4 fruit fly cellular contexts compared by ENCODE assay signal in the genomic region with DNA sequence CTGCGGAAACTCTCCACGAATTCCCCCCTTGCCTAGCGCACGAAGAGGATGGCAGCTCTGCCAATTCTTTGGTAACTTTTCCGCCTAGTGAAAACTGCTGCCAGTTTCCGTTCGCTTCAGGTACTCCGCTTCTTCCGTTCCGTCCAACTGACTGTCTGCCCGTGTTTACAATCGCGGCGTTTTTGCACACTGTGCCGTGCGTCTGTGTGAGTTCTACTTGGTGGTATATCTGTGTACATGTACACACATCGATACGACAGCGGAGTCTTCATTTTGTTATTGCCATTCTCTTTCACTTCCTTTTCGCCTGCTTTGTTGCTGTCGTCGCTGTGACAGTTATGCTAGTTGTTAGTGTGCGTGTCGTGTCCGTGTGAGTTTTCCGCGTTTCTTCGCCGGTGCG.
TF ChIP-seq lines count a peak whose summit lies in the region.

No protein-coding gene starts in this region.

TF ChIP-seq in whole organism, adult, 20 proteins besides CTCF, POLR2A, EP300 and RAD21 (continued from another document):
- TF ChIP-seq CG1620 (GFP tag; optimal IDR thresholded peaks at IDR 0.05; lab: Kevin White, UChicago), result peak; percentile 84
- TF ChIP-seq CG7045 (GFP tag; optimal IDR thresholded peaks at IDR 0.05; lab: Kevin White, UChicago), result peak; percentile 41
- peak; percentile 87 for TF ChIP-seq Crg-1 (GFP tag; optimal IDR thresholded peaks at IDR 0.05; lab: Kevin White, UChicago)
- peak; percentile 50 for TF ChIP-seq cic (GFP tag; optimal IDR thresholded peaks at IDR 0.05; lab: Kevin White, UChicago)

TF ChIP-seq in whole organism, embryonic, 481 proteins besides CTCF, POLR2A, EP300 and RAD21 (continued from another document and continues in another):
- TF ChIP-seq crp (GFP tag; optimal IDR thresholded peaks at IDR 0.05; lab: Kevin White, UChicago), result no peak
- peak; percentile 16 for TF ChIP-seq lbe (GFP tag; optimal IDR thresholded peaks at IDR 0.05; lab: Kevin White, UChicago)
- no peak for TF ChIP-seq nerfin-1 (tag; optimal IDR thresholded peaks at IDR 0.05; lab: Kevin White, UChicago)
- TF ChIP-seq Abd-B (GFP tag; optimal IDR thresholded peaks at IDR 0.05; lab: Kevin White, UChicago), result no peak
- no peak for TF ChIP-seq CG4707 (GFP tag; optimal IDR thresholded peaks at IDR 0.05; lab: Kevin White, UChicago)
- TF ChIP-seq Awh (GFP tag; IDR thresholded peaks at IDR 0.05; lab: Robert Waterston, UW), result no peak
- peak; percentile 13 for TF ChIP-seq CG1233 (GFP tag; optimal IDR thresholded peaks at IDR 0.05; lab: Kevin White, UChicago)
- peak; percentile 64 for TF ChIP-seq CG18599 (GFP tag; optimal IDR thresholded peaks at IDR 0.05; lab: Kevin White, UChicago)
- 0 out of 3 replicates have a peak, but pooled peaks have one; percentile 33 for TF ChIP-seq CG11456 (GFP tag; IDR thresholded peaks at IDR 0.05; lab: Robert Waterston, UW)
- TF ChIP-seq CG8944 (GFP tag; optimal IDR thresholded peaks at IDR 0.05; lab: Kevin White, UChicago), result no peak
- no peak for TF ChIP-seq CG2712 (tag; optimal IDR thresholded peaks at IDR 0.05; lab: Kevin White, UChicago)
- no peak for TF ChIP-seq klu (GFP tag; IDR thresholded peaks at IDR 0.05; lab: Robert Waterston, UW)
- no peak for TF ChIP-seq cad (GFP tag; optimal IDR thresholded peaks at IDR 0.05; lab: Kevin White, UChicago)
- TF ChIP-seq Max (GFP tag; optimal IDR thresholded peaks at IDR 0.05; lab: Kevin White, UChicago), result peak; percentile 3
- TF ChIP-seq E2f1 (GFP tag; IDR thresholded peaks at IDR 0.05; lab: Robert Waterston, UW), result no peak
- TF ChIP-seq CG10321 (GFP tag; IDR thresholded peaks at IDR 0.05; lab: Robert Waterston, UW), result no peak
- TF ChIP-seq CG14050 (GFP tag; IDR thresholded peaks at IDR 0.05; lab: Robert Waterston, UW), result no peak
- TF ChIP-seq salm (tag; optimal IDR thresholded peaks at IDR 0.05; lab: Kevin White, UChicago), result no peak
- TF ChIP-seq chinmo (GFP tag; IDR thresholded peaks at IDR 0.05; lab: Robert Waterston, UW; ENCODE audit: partially characterized antibody), result 0 out of 4 replicates have a peak, but pooled peaks have one; percentile 19
- TF ChIP-seq CG12744 (GFP tag; optimal IDR thresholded peaks at IDR 0.05; lab: Kevin White, UChicago), result no peak
- TF ChIP-seq lab (GFP tag; optimal IDR thresholded peaks at IDR 0.05; lab: Kevin White, UChicago), result no peak
- peak in 1 of 2 experiments; percentile 37 for TF ChIP-seq dpn (GFP tag; optimal IDR thresholded peaks at IDR 0.05; lab: Kevin White, UChicago)
- no peak for TF ChIP-seq Nf-YB (GFP tag; optimal IDR thresholded peaks at IDR 0.05; lab: Kevin White, UChicago)
- TF ChIP-seq psq (GFP tag; optimal IDR thresholded peaks at IDR 0.05; lab: Kevin White, UChicago), result peak; percentile 60
- TF ChIP-seq CG12769 (tag; optimal IDR thresholded peaks at IDR 0.05; lab: Kevin White, UChicago), result peak; percentile 39
- TF ChIP-seq Side (GFP tag; optimal IDR thresholded peaks at IDR 0.05; lab: Kevin White, UChicago), result peak; percentile 33
- no peak for TF ChIP-seq onecut (GFP tag; IDR thresholded peaks at IDR 0.05; lab: Robert Waterston, UW)
- TF ChIP-seq CG13287 (GFP tag; IDR thresholded peaks at IDR 0.05; lab: Robert Waterston, UW; ENCODE audit: partially characterized antibody), result no peak
- TF ChIP-seq CG12071 (GFP tag; optimal IDR thresholded peaks at IDR 0.05; lab: Kevin White, UChicago), result no peak
- TF ChIP-seq tup (GFP tag; optimal IDR thresholded peaks at IDR 0.05; lab: Kevin White, UChicago), result no peak
- peak; percentile 8 for TF ChIP-seq bcd (GFP tag; optimal IDR thresholded peaks at IDR 0.05; lab: Kevin White, UChicago)
- TF ChIP-seq CG1832 (GFP tag; optimal IDR thresholded peaks at IDR 0.05; lab: Kevin White, UChicago), result no peak
- TF ChIP-seq ranshi (GFP tag; IDR thresholded peaks at IDR 0.05; lab: Robert Waterston, UW), result no peak
- TF ChIP-seq corto (GFP tag; optimal IDR thresholded peaks at IDR 0.05; lab: Kevin White, UChicago), result no peak
- no peak for TF ChIP-seq ash1 (GFP tag; optimal IDR thresholded peaks at IDR 0.05; lab: Kevin White, UChicago)
- peak; percentile 25 for TF ChIP-seq CG34376 (GFP tag; optimal IDR thresholded peaks at IDR 0.05; lab: Kevin White, UChicago)
- peak; percentile 47 for TF ChIP-seq caup (GFP tag; optimal IDR thresholded peaks at IDR 0.05; lab: Kevin White, UChicago; ENCODE audit: severe bottlenecking)
- peak; percentile 28; the same call in 2 of the 3 replicates for TF ChIP-seq dysf (GFP tag; IDR thresholded peaks at IDR 0.05; lab: Robert Waterston, UW)
- TF ChIP-seq Hmr (GFP tag; optimal IDR thresholded peaks at IDR 0.05; lab: Kevin White, UChicago), result peak; percentile 27
- TF ChIP-seq gfzf (GFP tag; optimal IDR thresholded peaks at IDR 0.05; lab: Kevin White, UChicago), result no peak
- peak; percentile 54; the same call in 1 of the 2 replicates for TF ChIP-seq Drgx (GFP tag; IDR thresholded peaks at IDR 0.05; lab: Robert Waterston, UW)

TF ChIP-seq in whole organism, prepupa, 60 proteins besides CTCF, POLR2A, EP300 and RAD21 (continued from another document):
- TF ChIP-seq Lpt (GFP tag; optimal IDR thresholded peaks at IDR 0.05; lab: Kevin White, UChicago), result no peak
- no peak for TF ChIP-seq Met (GFP tag; optimal IDR thresholded peaks at IDR 0.05; lab: Kevin White, UChicago)
- peak; percentile 39 for TF ChIP-seq lz (GFP tag; optimal IDR thresholded peaks at IDR 0.05; lab: Kevin White, UChicago)
- TF ChIP-seq Smox (GFP tag; optimal IDR thresholded peaks at IDR 0.05; lab: Kevin White, UChicago), result no peak
- peak; percentile 26; the same call in 1 of the 2 replicates for TF ChIP-seq CG15336 (GFP tag; IDR thresholded peaks at IDR 0.05; lab: Robert Waterston, UW)
- TF ChIP-seq CG11762 (GFP tag; optimal IDR thresholded peaks at IDR 0.05; lab: Kevin White, UChicago; ENCODE audit: insufficient read depth), result no peak
- peak; percentile 46 for TF ChIP-seq net (GFP tag; optimal IDR thresholded peaks at IDR 0.05; lab: Kevin White, UChicago)
- peak; percentile 80 for TF ChIP-seq achi (GFP tag; optimal IDR thresholded peaks at IDR 0.05; lab: Kevin White, UChicago)
- no peak for TF ChIP-seq acj6 (GFP tag; optimal IDR thresholded peaks at IDR 0.05; lab: Kevin White, UChicago)
- TF ChIP-seq vri (GFP tag; optimal IDR thresholded peaks at IDR 0.05; lab: Kevin White, UChicago), result no peak
- no peak for TF ChIP-seq dac (GFP tag; optimal IDR thresholded peaks at IDR 0.05; lab: Kevin White, UChicago)
- peak; percentile 49 for TF ChIP-seq Sox14 (GFP tag; optimal IDR thresholded peaks at IDR 0.05; lab: Kevin White, UChicago)
- TF ChIP-seq OdsH (GFP tag; optimal IDR thresholded peaks at IDR 0.05; lab: Kevin White, UChicago), result no peak
- TF ChIP-seq Hr4 (GFP tag; optimal IDR thresholded peaks at IDR 0.05; lab: Kevin White, UChicago), result no peak
- peak; percentile 51 for TF ChIP-seq CG6792 (GFP tag; optimal IDR thresholded peaks at IDR 0.05; lab: Kevin White, UChicago)
- no peak for TF ChIP-seq CG10669 (GFP tag; optimal IDR thresholded peaks at IDR 0.05; lab: Kevin White, UChicago)
- TF ChIP-seq CG8319 (GFP tag; optimal IDR thresholded peaks at IDR 0.05; lab: Kevin White, UChicago), result no peak
- TF ChIP-seq Eip75B (GFP tag; optimal IDR thresholded peaks at IDR 0.05; lab: Kevin White, UChicago), result no peak
- TF ChIP-seq cyc (GFP tag; optimal IDR thresholded peaks at IDR 0.05; lab: Kevin White, UChicago), result peak; percentile 56
- TF ChIP-seq CG11294 (GFP tag; IDR thresholded peaks at IDR 0.05; lab: Robert Waterston, UW), result 0 out of 2 replicates have a peak, but pooled peaks have one; percentile 14
- TF ChIP-seq CG4318 (GFP tag; optimal IDR thresholded peaks at IDR 0.05; lab: Kevin White, UChicago), result no peak
- peak; percentile 13 for TF ChIP-seq CG34406 (GFP tag; optimal IDR thresholded peaks at IDR 0.05; lab: Kevin White, UChicago)
- TF ChIP-seq dsx (GFP tag; optimal IDR thresholded peaks at IDR 0.05; lab: Kevin White, UChicago; ENCODE audit: poor library complexity, severe bottlenecking), result peak; percentile 37
- peak; percentile 46 for TF ChIP-seq Sox102F (GFP tag; optimal IDR thresholded peaks at IDR 0.05; lab: Kevin White, UChicago)
- TF ChIP-seq CG9139 (GFP tag; optimal IDR thresholded peaks at IDR 0.05; lab: Kevin White, UChicago), result no peak
- no peak for TF ChIP-seq fkh (GFP tag; optimal IDR thresholded peaks at IDR 0.05; lab: Kevin White, UChicago)
- TF ChIP-seq CG1621 (tag; optimal IDR thresholded peaks at IDR 0.05; lab: Kevin White, UChicago), result peak; percentile 89
- TF ChIP-seq esn (GFP tag; optimal IDR thresholded peaks at IDR 0.05; lab: Kevin White, UChicago), result peak; percentile 64
- TF ChIP-seq Hr39 (GFP tag; optimal IDR thresholded peaks at IDR 0.05; lab: Kevin White, UChicago), result no peak
- peak; percentile 74 for TF ChIP-seq CG6854 (GFP tag; optimal IDR thresholded peaks at IDR 0.05; lab: Kevin White, UChicago)
- TF ChIP-seq CG32006 (GFP tag; optimal IDR thresholded peaks at IDR 0.05; lab: Kevin White, UChicago), result no peak
- TF ChIP-seq salr (GFP tag; optimal IDR thresholded peaks at IDR 0.05; lab: Kevin White, UChicago), result peak in 1 of 2 experiments; percentile 45
- no peak for TF ChIP-seq Ets21C (GFP tag; optimal IDR thresholded peaks at IDR 0.05; lab: Kevin White, UChicago)
- no peak for TF ChIP-seq svp (GFP tag; lab: Kevin White, UChicago)
- no peak for TF ChIP-seq topi (GFP tag; optimal IDR thresholded peaks at IDR 0.05; lab: Kevin White, UChicago)
- TF ChIP-seq pdm3 (GFP tag; optimal IDR thresholded peaks at IDR 0.05; lab: Kevin White, UChicago), result no peak
- TF ChIP-seq CG8119 (GFP tag; IDR thresholded peaks at IDR 0.05; lab: Robert Waterston, UW), result 0 out of 3 replicates have a peak, but pooled peaks have one; percentile 18
- TF ChIP-seq Ets96B (tag; optimal IDR thresholded peaks at IDR 0.05; lab: Kevin White, UChicago), result no peak
- peak; percentile 15; the same call in 1 of the 2 replicates for TF ChIP-seq Gug (GFP tag; IDR thresholded peaks at IDR 0.05; lab: Robert Waterston, UW)
- TF ChIP-seq ss (GFP tag; optimal IDR thresholded peaks at IDR 0.05; lab: Kevin White, UChicago), result peak; percentile 54 to 80
- TF ChIP-seq CG3919 (GFP tag; optimal IDR thresholded peaks at IDR 0.05; lab: Kevin White, UChicago), result peak; percentile 60
- no peak for TF ChIP-seq Hr38 (GFP tag; optimal IDR thresholded peaks at IDR 0.05; lab: Kevin White, UChicago)

TF ChIP-seq in whole organism, wandering third instar larva, 38 proteins besides CTCF, POLR2A, EP300 and RAD21 (continued from another document):
- TF ChIP-seq br (GFP tag; optimal IDR thresholded peaks at IDR 0.05; lab: Kevin White, UChicago) (peak; percentile 78), Rel (GFP tag; optimal IDR thresholded peaks at IDR 0.05; lab: Kevin White, UChicago) (no peak), Rel (tag; optimal IDR thresholded peaks at IDR 0.05; lab: Kevin White, UChicago) (peak; percentile 13), dl (GFP tag; optimal IDR thresholded peaks at IDR 0.05; lab: Kevin White, UChicago; ENCODE audit: insufficient read depth in 1 of 2, partially characterized antibody in 2 of 2) (peak in 1 of 2 experiments; percentile 47), sage (GFP tag; optimal IDR thresholded peaks at IDR 0.05; lab: Kevin White, UChicago) (no peak), woc (GFP tag; optimal IDR thresholded peaks at IDR 0.05; lab: Kevin White, UChicago) (no peak), CG9705 (GFP tag; optimal IDR thresholded peaks at IDR 0.05; lab: Kevin White, UChicago) (peak; percentile 77), psq (GFP tag; optimal IDR thresholded peaks at IDR 0.05; lab: Kevin White, UChicago) (peak; percentile 97), CrebA (GFP tag; optimal IDR thresholded peaks at IDR 0.05; lab: Kevin White, UChicago; ENCODE audit: borderline replicate concordance) (no peak), foxo (GFP tag; optimal IDR thresholded peaks at IDR 0.05; lab: Kevin White, UChicago) (peak in 1 of 2 experiments; percentile 72), Vsx2 (GFP tag; optimal IDR thresholded peaks at IDR 0.05; lab: Kevin White, UChicago; ENCODE audit: partially characterized antibody) (no peak), GATAd (GFP tag; optimal IDR thresholded peaks at IDR 0.05; lab: Kevin White, UChicago) (no peak), sv (GFP tag; optimal IDR thresholded peaks at IDR 0.05; lab: Kevin White, UChicago) (no peak)
